Fruit fly (Drosophila melanogaster) Kc167 (cell line): Measurements from ENCODE around the gene Daao2.

Experiments used
- Myc ChIP-seq: fragments of >200 bp; optimal IDR thresholded peaks from 2 replicates; lab custom pipeline; 2017; ENCODE audit warnings: missing external identifiers
- Sin3A ChIP-seq: fragments of >200 bp; optimal IDR thresholded peaks from 2 replicates; lab custom pipeline; 2018; ENCODE audit warnings: missing external identifiers
- h ChIP-seq: fragments of >200 bp; optimal IDR thresholded peaks from 3 replicates; lab custom pipeline; 2018; ENCODE audit warnings: missing external identifiers
- insv ChIP-seq: fragments of >200 bp; optimal IDR thresholded peaks from 3 replicates; lab custom pipeline; 2018; ENCODE audit warnings: missing external identifiers
- psq ChIP-seq: fragments of >200 bp; optimal IDR thresholded peaks from 2 replicates; lab custom pipeline; 2017; ENCODE audit warnings: missing external identifiers

DNA sequence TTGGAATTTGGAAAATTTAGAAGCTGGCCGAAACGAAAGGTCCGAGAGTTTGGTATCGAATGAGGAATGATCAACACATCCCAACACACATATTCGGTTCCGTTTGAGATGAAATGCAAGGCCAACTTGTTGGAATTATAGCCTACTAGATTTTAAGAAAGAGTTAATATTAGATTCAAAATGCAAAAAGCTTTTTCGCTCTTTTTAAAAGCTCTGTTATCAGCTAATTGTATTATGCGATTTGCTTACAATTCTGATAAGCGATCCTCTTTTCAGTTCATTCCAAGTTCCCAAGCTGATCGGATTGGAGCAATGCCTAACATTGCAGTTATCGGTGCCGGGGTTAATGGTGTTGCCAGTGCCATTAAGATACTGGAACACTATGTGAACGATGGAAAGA, at the start of gene Daao2, which contains the start of gene CG17377:
- TF ChIP-seq h = no peak
- TF ChIP-seq psq = no peak
- no peak for TF ChIP-seq Myc (lab: Kevin White, UChicago)
- no peak for TF ChIP-seq insv (lab: Kevin White, UChicago)
- TF ChIP-seq Sin3A (lab: Kevin White, UChicago) = no peak
